Fruit fly (Drosophila melanogaster) whole organism, adult: ENCODE results near the gene CG7906.

Experiments
- CG11617 ChIP-seq: fragments of 200-800 bp; sonication (Bioruptor generic); optimal IDR thresholded peaks from 2 replicates; lab custom pipeline; 2017; ENCODE audit warnings: mild to moderate bottlenecking, missing biosample characterization, missing genetic modification reagents, missing genetic modification characterization
- CG12768 ChIP-seq: fragments of 200-800 bp; sonication (Bioruptor generic); optimal IDR thresholded peaks from 2 replicates; lab custom pipeline; 2017; ENCODE audit warnings: missing biosample characterization, missing genetic modification characterization, mild to moderate bottlenecking, moderate library complexity, missing genetic modification reagents
- CG33017 ChIP-seq: fragments of 200-800 bp; sonication (Bioruptor generic); optimal IDR thresholded peaks from 2 replicates; lab custom pipeline; 2018; ENCODE audit warnings: missing biosample characterization, mild to moderate bottlenecking, missing genetic modification characterization, moderate library complexity
- CG5204 ChIP-seq: fragments of 200-800 bp; sonication (Bioruptor generic); optimal IDR thresholded peaks from 2 replicates; lab custom pipeline; 2016; ENCODE audit warnings: missing biosample characterization, missing genetic modification characterization
- CG7101 ChIP-seq: fragments of 200-800 bp; sonication (Bioruptor generic); optimal IDR thresholded peaks from 2 replicates; lab custom pipeline; 2018; ENCODE audit warnings: missing biosample characterization, mild to moderate bottlenecking, missing genetic modification characterization, moderate library complexity
- Clk ChIP-seq: fragments of 200-800 bp; sonication (Bioruptor generic); optimal IDR thresholded peaks from 2 replicates; lab custom pipeline; 2017; ENCODE audit warnings: missing biosample characterization, missing genetic modification characterization
- Hr96 ChIP-seq: fragments of 200-800 bp; sonication (Bioruptor generic); optimal IDR thresholded peaks from 2 replicates; lab custom pipeline; 2016; ENCODE audit warnings: missing biosample characterization, missing genetic modification characterization
- bab1 ChIP-seq: fragments of 200-800 bp; sonication (Bioruptor generic); optimal IDR thresholded peaks from 3 replicates; lab custom pipeline; 2019; ENCODE audit warnings: missing biosample characterization, mild to moderate bottlenecking, missing genetic modification characterization, moderate library complexity
- cic ChIP-seq: fragments of 200-800 bp; sonication (Bioruptor generic); optimal IDR thresholded peaks from 2 replicates; lab custom pipeline; 2017; ENCODE audit warnings: missing biosample characterization, mild to moderate bottlenecking, missing genetic modification characterization, moderate library complexity
- kay ChIP-seq: fragments of 200-800 bp; sonication (Bioruptor generic); peaks from one replicate; lab custom pipeline; 2016; ENCODE audit warnings: missing biosample characterization, missing genetic modification characterization, borderline replicate concordance
- ovo ChIP-seq: fragments of 200-800 bp; sonication (Bioruptor generic); optimal IDR thresholded peaks from 2 replicates; lab custom pipeline; 2016; ENCODE audit warnings: missing biosample characterization, missing genetic modification characterization
- tj ChIP-seq: fragments of 200-800 bp; sonication (Bioruptor generic); optimal IDR thresholded peaks from 3 replicates; lab custom pipeline; 2017; ENCODE audit warnings: missing biosample characterization, mild to moderate bottlenecking, missing genetic modification characterization, moderate library complexity
- toe ChIP-seq: fragments of 200-800 bp; sonication (Bioruptor generic); optimal IDR thresholded peaks from 2 replicates; lab custom pipeline; 2016; ENCODE audit warnings: missing biosample characterization, missing genetic modification characterization

dm6 chr3L:14189957-14190624 is 46.3 kb upstream of the CG7906 start:
- TF ChIP-seq kay (GFP tag; lab: Kevin White, UChicago) = no peak
- no peak for TF ChIP-seq CG11617 (GFP tag; lab: Kevin White, UChicago)
- no peak for TF ChIP-seq cic (GFP tag; lab: Kevin White, UChicago)
- TF ChIP-seq bab1 (GFP tag; lab: Kevin White, UChicago) = no peak
- no peak for TF ChIP-seq CG12768 (GFP tag; lab: Kevin White, UChicago)
- TF ChIP-seq CG33017 (tag; lab: Kevin White, UChicago) = no peak
- no peak for TF ChIP-seq Hr96 (GFP tag; lab: Kevin White, UChicago)
- peak; percentile 3 for TF ChIP-seq CG5204 (GFP tag; lab: Kevin White, UChicago)
- TF ChIP-seq toe (GFP tag; lab: Kevin White, UChicago) = no peak
- no peak for TF ChIP-seq Clk
- TF ChIP-seq ovo = no peak
- no peak for TF ChIP-seq tj (GFP tag; lab: Kevin White, UChicago)
- TF ChIP-seq CG7101 = no peak
